Fruit fly (Drosophila melanogaster) whole organism, embryonic: ENCODE results near the gene Nepl18.

Experiments used
- Bgb ChIP-seq: fragments of 200-800 bp; sonication (Bioruptor generic); IDR thresholded peaks from 2 replicates; pipeline ENCODE4 v1.3.6; 2022; ENCODE audit warnings: missing biosample characterization, missing genetic modification characterization; ENCODE audit not compliant: partially characterized antibody
- CG10209 ChIP-seq: fragments of 200-800 bp; sonication (Bioruptor generic); optimal IDR thresholded peaks from 3 replicates; lab custom pipeline; 2017; ENCODE audit warnings: missing biosample characterization, mild to moderate bottlenecking, missing genetic modification characterization, missing genetic modification reagents
- CG11085 ChIP-seq: fragments of 200-800 bp; sonication (Bioruptor generic); IDR thresholded peaks from 2 replicates; pipeline ENCODE4 v1.3.6; 2022; ENCODE audit warnings: missing biosample characterization, missing genetic modification characterization
- CG12942 ChIP-seq: fragments of 200-800 bp; sonication (Bioruptor generic); optimal IDR thresholded peaks from 3 replicates; lab custom pipeline; 2016; ENCODE audit warnings: missing biosample characterization, missing genetic modification characterization
- CG13775 ChIP-seq: fragments of 200-800 bp; sonication (Bioruptor generic); optimal IDR thresholded peaks from 3 replicates; lab custom pipeline; 2017; ENCODE audit warnings: missing biosample characterization, mild to moderate bottlenecking, missing genetic modification characterization
- CG14050 ChIP-seq: fragments of 200-800 bp; sonication (Bioruptor generic); IDR thresholded peaks from 3 replicates; pipeline ENCODE4 v1.3.6; 2022; ENCODE audit warnings: missing biosample characterization, missing genetic modification characterization
- CG15011 ChIP-seq: fragments of 200-800 bp; sonication (Bioruptor generic); optimal IDR thresholded peaks from 3 replicates; lab custom pipeline; 2018; ENCODE audit warnings: missing biosample characterization, mild to moderate bottlenecking, missing genetic modification characterization
- CG15601 ChIP-seq: fragments of 200-800 bp; sonication (Bioruptor generic); optimal IDR thresholded peaks from 3 replicates; lab custom pipeline; 2019; ENCODE audit warnings: missing biosample characterization, mild to moderate bottlenecking, missing genetic modification characterization, moderate library complexity
- CG16779 ChIP-seq: fragments of 200-800 bp; sonication (Bioruptor generic); IDR thresholded peaks from 2 replicates; pipeline ENCODE4 v1.3.6; 2022; ENCODE audit warnings: missing biosample characterization, missing genetic modification characterization
- CG16863 ChIP-seq: fragments of 200-800 bp; sonication (Bioruptor generic); optimal IDR thresholded peaks from 3 replicates; lab custom pipeline; 2016; ENCODE audit warnings: missing biosample characterization, missing genetic modification characterization
- CG17385 ChIP-seq: fragments of 200-800 bp; sonication (Bioruptor generic); optimal IDR thresholded peaks from 3 replicates; lab custom pipeline; 2018; ENCODE audit warnings: missing biosample characterization, mild to moderate bottlenecking, missing genetic modification characterization
- CG2875 ChIP-seq: fragments of 200-800 bp; sonication (Bioruptor generic); optimal IDR thresholded peaks from 2 replicates; lab custom pipeline; 2017; ENCODE audit warnings: missing biosample characterization, mild to moderate bottlenecking, missing genetic modification characterization, missing genetic modification reagents
- CG4820 ChIP-seq: fragments of 200-800 bp; sonication (Bioruptor generic); optimal IDR thresholded peaks from 3 replicates; lab custom pipeline; 2016; ENCODE audit warnings: missing biosample characterization, missing genetic modification characterization
- CG8359 ChIP-seq: fragments of 200-800 bp; sonication (Bioruptor generic); optimal IDR thresholded peaks from 2 replicates; lab custom pipeline; 2017; ENCODE audit warnings: missing biosample characterization, mild to moderate bottlenecking, missing genetic modification characterization, borderline replicate concordance
- CG8478 ChIP-seq: fragments of >200 bp; optimal IDR thresholded peaks from 2 replicates; lab custom pipeline; 2018
- CG8765 ChIP-seq: fragments of 200-800 bp; sonication (Bioruptor generic); IDR thresholded peaks from 2 replicates; pipeline ENCODE4 v1.3.6; 2022; ENCODE audit warnings: missing biosample characterization, missing genetic modification characterization
- CG8924 ChIP-seq: fragments of 200-800 bp; optimal IDR thresholded peaks from 3 replicates; lab custom pipeline; 2019; ENCODE audit warnings: missing biosample characterization, mild to moderate bottlenecking, missing genetic modification characterization, moderate library complexity
- CG9727 ChIP-seq: fragments of 200-800 bp; sonication (Bioruptor generic); optimal IDR thresholded peaks from 3 replicates; lab custom pipeline; 2017; ENCODE audit warnings: missing biosample characterization, mild to moderate bottlenecking, missing genetic modification characterization
- CTCF ChIP-seq: fragments of 200-800 bp; sonication (Bioruptor generic); optimal IDR thresholded peaks from 2 replicates; lab custom pipeline; 2017; ENCODE audit warnings: missing biosample characterization, mild to moderate bottlenecking, missing genetic modification characterization, moderate library complexity
- CrebB ChIP-seq: fragments of 200-800 bp; sonication (Bioruptor generic); optimal IDR thresholded peaks from 3 replicates; lab custom pipeline; 2018; ENCODE audit warnings: missing biosample characterization, mild to moderate bottlenecking, missing genetic modification characterization
- Dek ChIP-seq: fragments of 200-800 bp; sonication (Bioruptor generic); optimal IDR thresholded peaks from 3 replicates; lab custom pipeline; 2019; ENCODE audit warnings: missing biosample characterization, mild to moderate bottlenecking, missing genetic modification characterization, moderate library complexity
- Dref ChIP-seq: fragments of 200-800 bp; sonication (Bioruptor generic); IDR thresholded peaks from 2 replicates; pipeline ENCODE4 v1.3.6; 2022; ENCODE audit warnings: missing biosample characterization, missing genetic modification characterization
- Eip74EF ChIP-seq, 2 experiments: fragments of 200-800 bp in 1 of 2; fragments of >200 bp in 1 of 2; sonication (Bioruptor generic) in 1 of 2; optimal IDR thresholded peaks; 2 replicates each; lab custom pipeline; 2017 to 2019; ENCODE audit warnings: missing biosample characterization in 2 of 2, missing genetic modification characterization in 2 of 2, mild to moderate bottlenecking in 1 of 2, moderate library complexity in 1 of 2
- HLH3B ChIP-seq: fragments of 200-800 bp; sonication (Bioruptor generic); IDR thresholded peaks from 2 replicates; pipeline ENCODE4 v1.3.6; 2022; ENCODE audit warnings: missing biosample characterization, missing genetic modification characterization
- Hey ChIP-seq: fragments of 200-800 bp; sonication (Bioruptor generic); optimal IDR thresholded peaks from 3 replicates; lab custom pipeline; 2018; ENCODE audit warnings: missing biosample characterization, mild to moderate bottlenecking, missing genetic modification characterization
- Hmx ChIP-seq: fragments of 200-800 bp; sonication (Bioruptor generic); optimal IDR thresholded peaks from 2 replicates; lab custom pipeline; 2016; ENCODE audit warnings: missing biosample characterization, missing genetic modification characterization
- Mad ChIP-seq: fragments of 200-800 bp; sonication (Bioruptor generic); optimal IDR thresholded peaks from 2 replicates; lab custom pipeline; 2016; ENCODE audit warnings: missing biosample characterization, missing genetic modification characterization
- Mes4 ChIP-seq: fragments of 200-800 bp; sonication (Bioruptor generic); optimal IDR thresholded peaks from 2 replicates; lab custom pipeline; 2016; ENCODE audit warnings: missing biosample characterization, missing genetic modification characterization
- Oli ChIP-seq: fragments of 200-800 bp; sonication (Bioruptor generic); optimal IDR thresholded peaks from 2 replicates; lab custom pipeline; 2018; ENCODE audit warnings: missing biosample characterization, mild to moderate bottlenecking, missing genetic modification characterization, moderate library complexity
- Tbp ChIP-seq: fragments of >200 bp; optimal IDR thresholded peaks from 2 replicates; lab custom pipeline; 2018; ENCODE audit warnings: missing biosample characterization, missing genetic modification characterization
- Xrp1 ChIP-seq: fragments of 200-800 bp; sonication (Bioruptor generic); IDR thresholded peaks from 2 replicates; pipeline ENCODE4 v1.3.6; 2022; ENCODE audit warnings: missing biosample characterization, missing genetic modification characterization
- ap ChIP-seq: fragments of 200-800 bp; sonication (Bioruptor generic); IDR thresholded peaks from 2 replicates; pipeline ENCODE4 v1.3.6; 2022; ENCODE audit warnings: missing biosample characterization, missing genetic modification characterization
- cad ChIP-seq: fragments of >200 bp; optimal IDR thresholded peaks from 2 replicates; lab custom pipeline; 2017; ENCODE audit warnings: missing biosample characterization, missing genetic modification characterization
- crc ChIP-seq: fragments of 200-800 bp; sonication (Bioruptor generic); optimal IDR thresholded peaks from 2 replicates; lab custom pipeline; 2016; ENCODE audit warnings: missing biosample characterization, missing genetic modification characterization
- danr ChIP-seq: fragments of 200-800 bp; sonication (Bioruptor generic); IDR thresholded peaks from 2 replicates; pipeline ENCODE4 v1.3.6; 2022; ENCODE audit warnings: missing biosample characterization, missing genetic modification characterization
- dysf ChIP-seq: fragments of 200-800 bp; sonication (Bioruptor generic); IDR thresholded peaks from 3 replicates; pipeline ENCODE4 v1.3.6; 2022; ENCODE audit warnings: missing biosample characterization, missing genetic modification characterization
- fru ChIP-seq: fragments of >200 bp; optimal IDR thresholded peaks from 2 replicates; lab custom pipeline; 2017
- gro ChIP-seq: fragments of 200-800 bp; sonication (Bioruptor generic); optimal IDR thresholded peaks from 2 replicates; lab custom pipeline; 2016; ENCODE audit warnings: missing biosample characterization, missing genetic modification characterization
- knrl ChIP-seq: fragments of 200-800 bp; sonication (Bioruptor generic); IDR thresholded peaks from 3 replicates; pipeline ENCODE4 v1.3.6; 2022; ENCODE audit warnings: missing biosample characterization, missing genetic modification characterization; ENCODE audit not compliant: partially characterized antibody
- mld ChIP-seq: fragments of 200-800 bp; sonication (Bioruptor generic); IDR thresholded peaks from 3 replicates; pipeline ENCODE4 v1.3.6; 2022; ENCODE audit warnings: missing biosample characterization, missing genetic modification characterization; ENCODE audit not compliant: partially characterized antibody
- onecut ChIP-seq: fragments of 200-800 bp; sonication (Bioruptor generic); IDR thresholded peaks from 2 replicates; pipeline ENCODE4 v1.3.6; 2022; ENCODE audit warnings: missing biosample characterization, missing genetic modification characterization
- org-1 ChIP-seq: fragments of 200-800 bp; sonication (Bioruptor generic); optimal IDR thresholded peaks from 2 replicates; lab custom pipeline; 2017; ENCODE audit warnings: missing biosample characterization, missing genetic modification characterization
- peb ChIP-seq: fragments of 200-800 bp; sonication (Bioruptor generic); IDR thresholded peaks from 2 replicates; pipeline ENCODE4 v1.3.6; 2022; ENCODE audit warnings: missing biosample characterization, missing genetic modification characterization
- prd ChIP-seq, 3 experiments: fragments of >200 bp in 2 of 3; fragments of 200-800 bp in 1 of 3; sonication (Bioruptor generic) in 1 of 3; optimal IDR thresholded peaks in 2 of 3; IDR thresholded peaks in 1 of 3; 2 replicates in 2 of 3; 3 replicates in 1 of 3; pipeline versions ENCODE4 v1.3.6 to Lab custom; 2017 to 2022; ENCODE audit warnings: missing biosample characterization in 1 of 3, missing genetic modification characterization in 1 of 3
- pros ChIP-seq: fragments of 200-800 bp; sonication (Bioruptor generic); optimal IDR thresholded peaks from 3 replicates; lab custom pipeline; 2019; ENCODE audit warnings: missing biosample characterization, mild to moderate bottlenecking, missing genetic modification characterization, moderate library complexity
- scrt ChIP-seq: fragments of 200-800 bp; sonication (Bioruptor generic); optimal IDR thresholded peaks from 2 replicates; lab custom pipeline; 2018; ENCODE audit warnings: missing biosample characterization, mild to moderate bottlenecking, missing genetic modification characterization, moderate library complexity
- sd ChIP-seq: fragments of 200-800 bp; sonication (Bioruptor generic); optimal IDR thresholded peaks from 3 replicates; lab custom pipeline; 2018; ENCODE audit warnings: missing biosample characterization, mild to moderate bottlenecking, missing genetic modification characterization, moderate library complexity
- sisA ChIP-seq: fragments of 200-800 bp; sonication (Bioruptor generic); IDR thresholded peaks from 2 replicates; pipeline ENCODE4 v1.3.6; 2022; ENCODE audit warnings: missing biosample characterization, missing genetic modification characterization
- tll ChIP-seq, 2 experiments: fragments of 200-800 bp in 1 of 2; fragments of >200 bp in 1 of 2; sonication (Bioruptor generic) in 1 of 2; optimal IDR thresholded peaks; 2 replicates each; lab custom pipeline; 2017 to 2019; ENCODE audit warnings: missing biosample characterization in 2 of 2, missing genetic modification characterization in 2 of 2, mild to moderate bottlenecking in 1 of 2, moderate library complexity in 1 of 2
- unpg ChIP-seq: fragments of 200-800 bp; sonication (Bioruptor generic); optimal IDR thresholded peaks from 3 replicates; lab custom pipeline; 2018; ENCODE audit warnings: missing biosample characterization, mild to moderate bottlenecking, missing genetic modification characterization, moderate library complexity
- usp ChIP-seq: fragments of >200 bp; optimal IDR thresholded peaks from 2 replicates; lab custom pipeline; 2017; ENCODE audit warnings: missing biosample characterization, missing genetic modification characterization
- vvl ChIP-seq: fragments of 200-800 bp; sonication (Bioruptor generic); IDR thresholded peaks from 2 replicates; pipeline ENCODE4 v1.3.6; 2022; ENCODE audit warnings: missing biosample characterization, missing genetic modification characterization
- zfh1 ChIP-seq: fragments of 200-800 bp; sonication (Bioruptor generic); IDR thresholded peaks from 3 replicates; pipeline ENCODE4 v1.3.6; 2022; ENCODE audit warnings: missing biosample characterization, missing genetic modification characterization

Nepl18 gene

dm6 chr3R:28851966-28852377 is 23.4 kb upstream of the Nepl18 start (continued):
- TF ChIP-seq Dref: no peak
- peak; percentile 8 for TF ChIP-seq CG9727 (GFP tag; lab: Kevin White, UChicago)
- TF ChIP-seq usp (GFP tag; lab: Kevin White, UChicago): no peak
- TF ChIP-seq CG13775 (GFP tag; lab: Kevin White, UChicago): no peak
- no peak for TF ChIP-seq CG8359 (GFP tag; lab: Kevin White, UChicago)
- TF ChIP-seq zfh1 (GFP tag; lab: Robert Waterston, UW): no peak
- TF ChIP-seq ap (GFP tag; lab: Robert Waterston, UW): no peak
- TF ChIP-seq CG8765: no peak
- no peak for TF ChIP-seq CrebB (tag; lab: Kevin White, UChicago)
- TF ChIP-seq Eip74EF (GFP tag; optimal IDR thresholded peaks at IDR 0.05; lab: Kevin White, UChicago): no peak
- TF ChIP-seq Hmx (GFP tag; lab: Kevin White, UChicago): no peak
- TF ChIP-seq CG11085 (GFP tag; lab: Robert Waterston, UW): no peak
- TF ChIP-seq CG16779 (GFP tag; lab: Robert Waterston, UW): no peak
- peak; percentile 31 for TF ChIP-seq unpg (GFP tag; lab: Kevin White, UChicago)
- TF ChIP-seq CG15011 (GFP tag; lab: Kevin White, UChicago): no peak
- TF ChIP-seq fru: no peak
- no peak for TF ChIP-seq Tbp (GFP tag; lab: Kevin White, UChicago)
- TF ChIP-seq CG2875 (GFP tag; lab: Kevin White, UChicago): no peak
- no peak for TF ChIP-seq CG4820 (GFP tag; lab: Kevin White, UChicago)
- no peak for TF ChIP-seq peb
- no peak for TF ChIP-seq CG15601 (tag; lab: Kevin White, UChicago)
- TF ChIP-seq pros (GFP tag; lab: Kevin White, UChicago): no peak
- TF ChIP-seq CG10209: peak; percentile 14
- no peak for TF ChIP-seq Bgb (GFP tag; lab: Robert Waterston, UW)
- TF ChIP-seq danr (GFP tag; lab: Robert Waterston, UW): no peak
- TF ChIP-seq CG14050 (GFP tag; lab: Robert Waterston, UW): no peak
- no peak for TF ChIP-seq vvl
- no peak for TF ChIP-seq scrt (GFP tag; lab: Kevin White, UChicago)
- no peak for TF ChIP-seq Hey (tag; lab: Kevin White, UChicago)
- no peak for TF ChIP-seq knrl (GFP tag; lab: Robert Waterston, UW)
- no peak for TF ChIP-seq Dek (tag; lab: Kevin White, UChicago)
- TF ChIP-seq CG8924 (tag; lab: Kevin White, UChicago): no peak
- no peak for TF ChIP-seq Mes4 (GFP tag; lab: Kevin White, UChicago)
- no peak for TF ChIP-seq CG17385 (GFP tag; lab: Kevin White, UChicago)
- TF ChIP-seq CG16863: no peak
- no peak for TF ChIP-seq CG12942 (GFP tag; lab: Kevin White, UChicago)
- TF ChIP-seq org-1 (GFP tag; lab: Kevin White, UChicago): no peak
- TF ChIP-seq prd (optimal IDR thresholded peaks at IDR 0.05; lab: Kevin White, UChicago): no peak
- no peak for TF ChIP-seq prd (GFP tag; IDR thresholded peaks at IDR 0.05; lab: Robert Waterston, UW)
- no peak for TF ChIP-seq CTCF
- TF ChIP-seq mld: no peak
- TF ChIP-seq Oli (tag; lab: Kevin White, UChicago): peak; percentile 16
- TF ChIP-seq cad (GFP tag; lab: Kevin White, UChicago): no peak
- TF ChIP-seq sd (tag; lab: Kevin White, UChicago): no peak
- TF ChIP-seq dysf (GFP tag; lab: Robert Waterston, UW): no peak
- TF ChIP-seq HLH3B (GFP tag; lab: Robert Waterston, UW): no peak
- TF ChIP-seq gro (GFP tag; lab: Kevin White, UChicago): no peak
- no peak for TF ChIP-seq sisA
- TF ChIP-seq onecut (GFP tag; lab: Robert Waterston, UW): no peak
- TF ChIP-seq Xrp1 (GFP tag; lab: Robert Waterston, UW): 0 out of 2 replicates have a peak, but pooled peaks have one; percentile 17
- no peak for TF ChIP-seq Mad (GFP tag; lab: Kevin White, UChicago)
- no peak for TF ChIP-seq crc (GFP tag; lab: Kevin White, UChicago)
- no peak for TF ChIP-seq CG8478
- no peak for TF ChIP-seq tll (GFP tag; optimal IDR thresholded peaks at IDR 0.05; lab: Kevin White, UChicago)
